Worm (Caenorhabditis elegans) whole organism, late embryonic: ENCODE results near the gene sna-3.
A peak's percentile ranks its signal among the peaks of the same experiment; 100 is the strongest.

Source experiments
- C08G9.2 ChIP-seq: sonication (generic microtip); optimal IDR thresholded peaks from 2 replicates; lab custom pipeline; 2016; ENCODE audit warnings: mild to moderate bottlenecking, missing genetic modification characterization, moderate library complexity, missing compliant biosample characterization
- K09A11.1 ChIP-seq: sonication (generic microtip); optimal IDR thresholded peaks from 2 replicates; lab custom pipeline; 2017; ENCODE audit warnings: antibody characterized with exemption, mild to moderate bottlenecking, missing genetic modification characterization, missing compliant biosample characterization; ENCODE audit not compliant: insufficient read depth
- Y22D7AL.16 ChIP-seq: sonication (generic microtip); optimal IDR thresholded peaks from 2 replicates; lab custom pipeline; 2016; ENCODE audit warnings: missing genetic modification characterization, missing compliant biosample characterization
- ahr-1 ChIP-seq: sonication (generic microtip); optimal IDR thresholded peaks from 2 replicates; lab custom pipeline; 2016; ENCODE audit warnings: missing genetic modification characterization, missing compliant biosample characterization
- ama-1 ChIP-seq: fragments of 150-350 bp; optimal IDR thresholded peaks from 2 replicates; lab custom pipeline; 2014
- ceh-18 ChIP-seq: sonication (generic microtip); optimal IDR thresholded peaks from 2 replicates; lab custom pipeline; 2016; ENCODE audit warnings: missing genetic modification characterization, missing compliant biosample characterization
- ceh-2 ChIP-seq: sonication (generic microtip); optimal IDR thresholded peaks from 2 replicates; lab custom pipeline; 2016; ENCODE audit warnings: missing genotype, missing genetic modification characterization, missing compliant biosample characterization
- ceh-22 ChIP-seq: sonication (generic microtip); optimal IDR thresholded peaks from 2 replicates; lab custom pipeline; 2017; ENCODE audit warnings: missing biosample characterization, missing genetic modification characterization
- ceh-24 ChIP-seq: sonication (generic microtip); optimal IDR thresholded peaks from 2 replicates; lab custom pipeline; 2016; ENCODE audit warnings: mild to moderate bottlenecking, missing genetic modification characterization, missing compliant biosample characterization
- ceh-34 ChIP-seq: sonication (generic microtip); optimal IDR thresholded peaks from 2 replicates; lab custom pipeline; 2016; ENCODE audit warnings: mild to moderate bottlenecking, missing genetic modification characterization, missing compliant biosample characterization
- ceh-48 ChIP-seq: sonication (generic microtip); optimal IDR thresholded peaks from 2 replicates; lab custom pipeline; 2016; ENCODE audit warnings: missing genetic modification characterization, inconsistent platforms, missing compliant biosample characterization
- ceh-6 ChIP-seq: fragments of 200-800 bp; sonication (Bioruptor generic); optimal IDR thresholded peaks from 2 replicates; lab custom pipeline; 2018; ENCODE audit warnings: mild to moderate bottlenecking, missing genetic modification characterization, missing compliant biosample characterization
- ceh-9 ChIP-seq: sonication (generic microtip); optimal IDR thresholded peaks from 2 replicates; lab custom pipeline; 2016; ENCODE audit warnings: mild to moderate bottlenecking, missing genetic modification characterization, inconsistent platforms, missing compliant biosample characterization
- che-1 ChIP-seq: sonication (generic microtip); optimal IDR thresholded peaks from 2 replicates; lab custom pipeline; 2016; ENCODE audit warnings: mild to moderate bottlenecking, missing genetic modification characterization, missing compliant biosample characterization
- dmd-4 ChIP-seq: sonication (generic microtip); optimal IDR thresholded peaks from 2 replicates; lab custom pipeline; 2016; ENCODE audit warnings: borderline replicate concordance, missing genetic modification characterization, missing compliant biosample characterization
- dve-1 ChIP-seq: sonication (generic microtip); optimal IDR thresholded peaks from 2 replicates; lab custom pipeline; 2017; ENCODE audit warnings: antibody characterized with exemption, mild to moderate bottlenecking, missing genetic modification characterization, missing compliant biosample characterization
- elt-2 ChIP-seq: sonication (generic microtip); optimal IDR thresholded peaks from 2 replicates; lab custom pipeline; 2016; ENCODE audit warnings: missing genetic modification reagents, missing genetic modification characterization, missing compliant biosample characterization
- elt-4 ChIP-seq: sonication (generic microtip); optimal IDR thresholded peaks from 2 replicates; lab custom pipeline; 2016; ENCODE audit warnings: missing genetic modification characterization, missing compliant biosample characterization
- eyg-1 ChIP-seq: sonication (generic microtip); optimal IDR thresholded peaks from 2 replicates; lab custom pipeline; 2016; ENCODE audit warnings: missing genotype, missing genetic modification characterization, missing compliant biosample characterization
- fax-1 ChIP-seq: sonication (generic microtip); optimal IDR thresholded peaks from 2 replicates; lab custom pipeline; 2016; ENCODE audit warnings: missing genotype, missing genetic modification characterization, missing compliant biosample characterization
- gmeb-2 ChIP-seq: sonication (generic microtip); optimal IDR thresholded peaks from 2 replicates; lab custom pipeline; 2016; ENCODE audit warnings: missing genetic modification characterization, inconsistent platforms, missing compliant biosample characterization
- lim-6 ChIP-seq: sonication (generic microtip); optimal IDR thresholded peaks from 2 replicates; lab custom pipeline; 2016; ENCODE audit warnings: missing genetic modification characterization, missing compliant biosample characterization
- madf-2 ChIP-seq: sonication (generic microtip); optimal IDR thresholded peaks from 2 replicates; lab custom pipeline; 2017; ENCODE audit warnings: missing genetic modification characterization, missing compliant biosample characterization
- mec-3 ChIP-seq: sonication (generic microtip); optimal IDR thresholded peaks from 2 replicates; lab custom pipeline; 2016; ENCODE audit warnings: borderline replicate concordance, missing genetic modification characterization, missing compliant biosample characterization
- nfya-1 ChIP-seq: sonication (generic microtip); optimal IDR thresholded peaks from 2 replicates; lab custom pipeline; 2017; ENCODE audit warnings: missing genetic modification characterization, mild to moderate bottlenecking, missing compliant biosample characterization, antibody characterized with exemption, moderate library complexity
- nhr-11 ChIP-seq: fragments of 150-350 bp; optimal IDR thresholded peaks from 2 replicates; lab custom pipeline; 2014; ENCODE audit warnings: missing biosample characterization, missing genetic modification characterization
- nhr-232 ChIP-seq: sonication (generic microtip); optimal IDR thresholded peaks from 2 replicates; lab custom pipeline; 2016; ENCODE audit warnings: missing genetic modification characterization, missing compliant biosample characterization
- pax-1 ChIP-seq: fragments of 150-350 bp; optimal IDR thresholded peaks from 2 replicates; lab custom pipeline; 2014; ENCODE audit warnings: missing biosample characterization, missing genetic modification characterization
- pha-2 ChIP-seq: sonication (generic microtip); optimal IDR thresholded peaks from 2 replicates; lab custom pipeline; 2017; ENCODE audit warnings: mild to moderate bottlenecking, missing genetic modification characterization, missing compliant biosample characterization
- pqm-1 ChIP-seq: sonication (generic microtip); optimal IDR thresholded peaks from 2 replicates; lab custom pipeline; 2016; ENCODE audit warnings: missing genetic modification characterization, missing compliant biosample characterization
- pros-1 ChIP-seq: fragments of 150-350 bp; optimal IDR thresholded peaks from 2 replicates; lab custom pipeline; 2014; ENCODE audit warnings: missing biosample characterization, missing genetic modification reagents, missing genetic modification characterization
- rnt-1 ChIP-seq: sonication (generic microtip); optimal IDR thresholded peaks from 2 replicates; lab custom pipeline; 2016; ENCODE audit warnings: missing genetic modification characterization, missing compliant biosample characterization
- sox-2 ChIP-seq: fragments of 200-800 bp; sonication (Bioruptor generic); IDR thresholded peaks from 2 replicates; pipeline ENCODE4 v1.3.6; 2022; ENCODE audit warnings: missing genetic modification reagents, missing genetic modification characterization, missing compliant biosample characterization
- tbx-7 ChIP-seq: sonication (generic microtip); optimal IDR thresholded peaks from 2 replicates; lab custom pipeline; 2016; ENCODE audit warnings: missing genotype, missing genetic modification characterization, missing compliant biosample characterization
- unc-3 ChIP-seq, 2 experiments: fragments of 200-800 bp in 1 of 2; sonication (Bioruptor generic) in 1 of 2; sonication (generic microtip) in 1 of 2; conservative IDR thresholded peaks in 1 of 2; optimal IDR thresholded peaks in 1 of 2; 2 replicates each; pipeline versions ENCODE4 v1.3.6 to Lab custom; 2016 to 2022; ENCODE audit warnings: missing compliant biosample characterization in 2 of 2, missing genetic modification characterization in 2 of 2, missing genetic modification reagents in 1 of 2
- unc-42 ChIP-seq: sonication (generic microtip); optimal IDR thresholded peaks from 2 replicates; lab custom pipeline; 2016; ENCODE audit warnings: missing genotype, missing genetic modification characterization, missing compliant biosample characterization
- unc-55 ChIP-seq: sonication (generic microtip); optimal IDR thresholded peaks from 2 replicates; lab custom pipeline; 2017; ENCODE audit warnings: missing biosample characterization, missing genetic modification reagents, missing genetic modification characterization

The sna-3 gene

ce11 chrIII:6201325-6201724 is 4.7 kb downstream of the sna-3 start:
- TF ChIP-seq pqm-1 (no peak), rnt-1 (tag; lab: Kevin White, UChicago) (no peak), ceh-2 (tag; lab: Kevin White, UChicago) (no peak), dmd-4 (tag; lab: Kevin White, UChicago) (no peak), nhr-11 (tag; lab: Kevin White, UChicago) (no peak), lim-6 (tag; lab: Kevin White, UChicago) (no peak), nhr-232 (tag; lab: Kevin White, UChicago) (no peak), mec-3 (tag; lab: Kevin White, UChicago) (no peak), pax-1 (tag; lab: Kevin White, UChicago) (no peak), pha-2 (tag; lab: Kevin White, UChicago) (no peak), Y22D7AL.16 (tag; lab: Kevin White, UChicago) (no peak), unc-3 (GFP tag; conservative IDR thresholded peaks at IDR 0.05; lab: Robert Waterston, UW) (no peak), unc-3 (tag; optimal IDR thresholded peaks at IDR 0.05; lab: Kevin White, UChicago) (no peak), ceh-9 (no peak), madf-2 (no peak)

ce11 chrIII:6198378-6199234 is 7.4 kb downstream of the sna-3 start, which contains the start of the genes C23G10.7 and rpn-2:
C23G10.7 (minus strand) TSS chrIII:6198414.
rpn-2 (plus strand) TSS chrIII:6199184.
- TF ChIP-seq gmeb-2: no peak
- TF ChIP-seq ceh-18 (tag; lab: Kevin White, UChicago): no peak
- TF ChIP-seq ceh-34 (tag; lab: Kevin White, UChicago): no peak
- TF ChIP-seq fax-1 (tag; lab: Kevin White, UChicago): no peak
- TF ChIP-seq unc-42 (tag; lab: Kevin White, UChicago): peak; percentile 10
- TF ChIP-seq nfya-1: peak; percentile 17
- no peak for TF ChIP-seq eyg-1 (tag; lab: Kevin White, UChicago)
- TF ChIP-seq K09A11.1 (tag; lab: Kevin White, UChicago): no peak
- no peak for TF ChIP-seq C08G9.2
- TF ChIP-seq ceh-48 (tag; lab: Kevin White, UChicago): peak; percentile 23
- peak; percentile 40 for TF ChIP-seq rnt-1 (tag; lab: Kevin White, UChicago)
- TF ChIP-seq, all 69 proteins: peak for 4

DNA sequence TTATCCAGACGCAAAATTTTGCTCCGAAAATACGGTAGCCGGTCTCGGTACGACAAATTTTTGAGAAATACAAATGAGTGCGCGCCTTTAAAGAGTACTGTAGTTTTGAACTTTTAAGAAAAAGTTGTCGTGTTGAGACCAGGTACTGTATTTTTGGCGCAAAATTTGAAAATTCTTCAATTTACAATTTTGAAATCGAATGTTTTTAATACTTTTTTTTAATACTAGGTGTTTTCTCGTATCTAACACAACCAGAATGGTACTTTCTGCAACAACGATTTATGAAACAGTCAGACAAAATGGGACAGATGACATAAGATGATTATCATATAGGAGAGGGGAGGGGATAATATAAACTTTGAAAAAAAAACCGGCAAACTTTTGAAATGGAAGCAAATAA is 10.3 kb downstream of the sna-3 start:
- TF ChIP-seq ceh-34 (tag; lab: Kevin White, UChicago) (no peak), C08G9.2 (no peak), dve-1 (tag; lab: Kevin White, UChicago) (no peak), elt-4 (tag; lab: Kevin White, UChicago) (no peak), tbx-7 (tag; lab: Kevin White, UChicago) (no peak), unc-3 (GFP tag; conservative IDR thresholded peaks at IDR 0.05; lab: Robert Waterston, UW) (no peak), unc-3 (tag; optimal IDR thresholded peaks at IDR 0.05; lab: Kevin White, UChicago) (no peak)

DNA sequence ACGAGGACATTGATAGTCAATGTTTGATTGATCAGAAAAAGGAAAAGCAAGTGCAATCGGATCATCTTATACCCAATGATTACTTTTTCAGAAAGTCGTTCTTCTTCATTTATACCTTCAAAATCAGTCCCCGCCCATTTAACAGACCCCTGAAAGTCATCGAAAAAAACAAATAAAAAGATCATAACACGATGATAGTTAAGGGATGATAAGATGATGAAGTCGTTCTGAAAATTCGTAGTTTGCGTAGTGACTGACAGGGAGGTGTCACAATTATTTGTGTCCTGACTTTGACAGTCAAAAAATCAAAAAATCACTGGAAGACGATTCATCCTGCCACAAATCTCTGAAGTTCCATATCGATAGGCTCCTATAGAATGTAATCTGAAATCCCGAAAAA is 11.5 kb downstream of the sna-3 start, which contains the start of gene ugt-66:
Gene ugt-66 (minus strand): TSS at position 101 of the 400 bp plus-strand sequence.
- TF ChIP-seq elt-2 (no peak), pax-1 (tag; lab: Kevin White, UChicago) (no peak), K09A11.1 (tag; lab: Kevin White, UChicago) (no peak)
- TF ChIP-seq, all 69 proteins: peak for 0

ce11 chrIII:6190810-6191209 is 15.2 kb downstream of the sna-3 start, which contains the start of gene C23G10.5:
C23G10.5 (plus strand) TSS chrIII:6191110.
- TF ChIP-seq unc-42 (tag; lab: Kevin White, UChicago): no peak
- no peak for TF ChIP-seq dve-1 (tag; lab: Kevin White, UChicago)
- TF ChIP-seq sox-2: no peak
- TF ChIP-seq ceh-18 (tag; lab: Kevin White, UChicago): no peak
- no peak for TF ChIP-seq ahr-1 (tag; lab: Kevin White, UChicago)
- no peak for TF ChIP-seq unc-55 (GFP tag; lab: Kevin White, UChicago)
- TF ChIP-seq ama-1 (lab: Kevin White, UChicago): no peak
- no peak for TF ChIP-seq unc-3 (GFP tag; conservative IDR thresholded peaks at IDR 0.05; lab: Robert Waterston, UW)
- TF ChIP-seq unc-3 (tag; optimal IDR thresholded peaks at IDR 0.05; lab: Kevin White, UChicago): no peak
- TF ChIP-seq nfya-1: no peak
- TF ChIP-seq rnt-1 (tag; lab: Kevin White, UChicago): no peak
- no peak for TF ChIP-seq ceh-6
- no peak for TF ChIP-seq ceh-22 (tag; lab: Kevin White, UChicago)
- no peak for TF ChIP-seq madf-2
- TF ChIP-seq K09A11.1 (tag; lab: Kevin White, UChicago): no peak
- no peak for TF ChIP-seq che-1 (tag; lab: Kevin White, UChicago)
- no peak for TF ChIP-seq dmd-4 (tag; lab: Kevin White, UChicago)
- no peak for TF ChIP-seq mec-3 (tag; lab: Kevin White, UChicago)
- no peak for TF ChIP-seq pros-1 (tag; lab: Kevin White, UChicago)
- TF ChIP-seq ceh-24 (tag; lab: Kevin White, UChicago): no peak
